Worm (Caenorhabditis elegans): Measurements from ENCODE around the gene cor-1.
"Not testable (repeated sequence)": the region's sequence is repeated elsewhere in the genome, so short reads cannot be mapped to it uniquely, and the experiment has no call there.

Gene cor-1

ce11 chrIII:10261682-10262081, 12.8 kb downstream of the cor-1 start, which contains the start of gene bbs-5:
TSS of gene bbs-5 (minus strand) at chrIII:10261782.
- TF ChIP-seq egl-27 (tag; optimal IDR thresholded peaks at IDR 0.05) (no peak), elt-2 (tag; optimal IDR thresholded peaks at IDR 0.05) (no peak), zag-1 (tag; optimal IDR thresholded peaks at IDR 0.05) (no peak), nhr-11 (tag; optimal IDR thresholded peaks at IDR 0.05) (no peak), mdl-1 (tag; optimal IDR thresholded peaks at IDR 0.05) (no peak), lin-15B (tag; optimal IDR thresholded peaks at IDR 0.05) (no peak), nhr-43 (tag; optimal IDR thresholded peaks at IDR 0.05; ENCODE audit: poor library complexity, severe bottlenecking) (no peak), fkh-2 (tag; optimal IDR thresholded peaks at IDR 0.05) (no peak)

ce11 chrIII:10266824-10267223, 17.9 kb downstream of the cor-1 start, which contains the start of gene inpp-4B:
TSS of gene inpp-4B (minus strand) at chrIII:10266877.
- not testable (repeated sequence) for TF ChIP-seq pqm-1, nhr-76, nhr-237 (tag; optimal IDR thresholded peaks at IDR 0.05)

- TF ChIP-seq nhr-43 (tag; optimal IDR thresholded peaks at IDR 0.05; ENCODE audit: poor library complexity, severe bottlenecking), result peak; percentile 92
- TF ChIP-seq egl-5 (tag; optimal IDR thresholded peaks at IDR 0.05), result no peak
- TF ChIP-seq nhr-25 (tag; optimal IDR thresholded peaks at IDR 0.05), result peak; percentile 14
- TF ChIP-seq lsy-12 (tag; optimal IDR thresholded peaks at IDR 0.05), result peak; percentile 57
- TF ChIP-seq skn-1 (tag; optimal IDR thresholded peaks at IDR 0.05), result peak; percentile 22
- TF ChIP-seq elt-2 (tag; optimal IDR thresholded peaks at IDR 0.05), result peak; percentile 38
- TF ChIP-seq nhr-23 (tag; optimal IDR thresholded peaks at IDR 0.05), result peak; percentile 65
- TF ChIP-seq ztf-4 (tag; optimal IDR thresholded peaks at IDR 0.05), result no peak
- TF ChIP-seq pha-4 (tag; optimal IDR thresholded peaks at IDR 0.05), result peak; percentile 46
- TF ChIP-seq fkh-2 (tag; optimal IDR thresholded peaks at IDR 0.05), result no peak
- peak; percentile 64 for TF ChIP-seq lin-39 (tag; optimal IDR thresholded peaks at IDR 0.05)
- TF ChIP-seq R02D3.7 (tag; optimal IDR thresholded peaks at IDR 0.05), result peak; percentile 89
- TF ChIP-seq daf-12 (tag; optimal IDR thresholded peaks at IDR 0.05), result no peak
- TF ChIP-seq hmg-11 (tag; optimal IDR thresholded peaks at IDR 0.05), result peak; percentile 37
- no peak for TF ChIP-seq elt-1 (tag; optimal IDR thresholded peaks at IDR 0.05)
- peak; percentile 60 for TF ChIP-seq nfya-1 (tag; optimal IDR thresholded peaks at IDR 0.05; ENCODE audit: insufficient read depth)
- TF ChIP-seq nhr-11 (tag; optimal IDR thresholded peaks at IDR 0.05), result no peak
- no peak for TF ChIP-seq fos-1 (tag; optimal IDR thresholded peaks at IDR 0.05)
- peak; percentile 56 for TF ChIP-seq tbx-2 (tag; optimal IDR thresholded peaks at IDR 0.05)
- TF ChIP-seq nhr-28 (tag; optimal IDR thresholded peaks at IDR 0.05), result no peak
- TF ChIP-seq mdl-1 (tag; optimal IDR thresholded peaks at IDR 0.05), result no peak
- TF ChIP-seq ceh-82 (tag; optimal IDR thresholded peaks at IDR 0.05), result no peak
- TF ChIP-seq lin-15B (tag; optimal IDR thresholded peaks at IDR 0.05), result peak; percentile 91
- TF ChIP-seq egl-27 (tag; optimal IDR thresholded peaks at IDR 0.05), result no peak
- TF ChIP-seq pqm-1 (tag; optimal IDR thresholded peaks at IDR 0.05), result no peak
These were observed 21.9 kb downstream of the cor-1 start, which contains the start of gene cnk-1 for ce11 chrIII:10270778-10271307. TSS of gene cnk-1 (plus strand) at chrIII:10271257.

- TF ChIP-seq daf-12 (tag; optimal IDR thresholded peaks at IDR 0.05) (no peak), nhr-67 (tag; optimal IDR thresholded peaks at IDR 0.05) (no peak), lin-39 (tag; optimal IDR thresholded peaks at IDR 0.05) (no peak), elt-3 (tag; optimal IDR thresholded peaks at IDR 0.05) (no peak), nhr-237 (tag; optimal IDR thresholded peaks at IDR 0.05) (no peak), fkh-10 (GFP tag; optimal IDR thresholded peaks at IDR 0.05) (no peak), nhr-28 (tag; optimal IDR thresholded peaks at IDR 0.05) (no peak)
These were observed 22.9 kb downstream of the cor-1 start for ce11 chrIII:10271807-10272206.

- TF ChIP-seq nhr-237 (tag; optimal IDR thresholded peaks at IDR 0.05) (no peak), nhr-25 (tag; optimal IDR thresholded peaks at IDR 0.05) (no peak), nhr-28 (tag; optimal IDR thresholded peaks at IDR 0.05) (no peak), fos-1 (tag; optimal IDR thresholded peaks at IDR 0.05) (no peak), lin-15B (tag; optimal IDR thresholded peaks at IDR 0.05) (no peak), pqm-1 (tag; optimal IDR thresholded peaks at IDR 0.05) (no peak)
These were observed 29.9 kb downstream of the cor-1 start, which contains the start of gene pad-2 for ce11 chrIII:10278826-10279225. TSS of gene pad-2 (plus strand) at chrIII:10279126.

Data from whole organism, L3 larva.